Worm (Caenorhabditis elegans): Measurements from ENCODE around the gene R07C12.1.
"Not testable (repeated sequence)": the region's sequence is repeated elsewhere in the genome, so short reads cannot be mapped to it uniquely, and the experiment has no call there.

Gene R07C12.1

DNA sequence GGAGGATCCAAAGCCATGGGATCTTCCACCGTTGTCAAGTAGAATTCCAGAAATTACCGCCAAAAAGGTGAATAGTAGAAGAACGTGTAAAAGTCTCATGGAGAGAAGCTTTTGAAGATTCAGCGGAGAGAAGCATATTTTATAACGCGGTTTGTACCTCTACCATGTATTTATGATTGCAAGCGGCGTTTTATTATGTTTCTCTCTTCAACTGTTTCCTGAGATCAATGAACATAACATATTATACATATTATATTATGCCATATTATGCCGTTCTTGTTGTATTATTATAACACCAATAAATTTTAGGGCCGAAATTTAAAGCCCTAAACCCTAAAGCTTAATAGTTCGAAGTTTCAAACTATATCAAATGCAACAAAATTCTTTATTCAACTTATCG, 12.0 kb upstream of the R07C12.1 start, which contains the start of gene F49F1.18:
F49F1.18 (minus strand) TSS at position 101 of the 400 bp plus-strand sequence.
- no peak for TF ChIP-seq W03F9.2 (tag; optimal IDR thresholded peaks at IDR 0.05)
- no peak for TF ChIP-seq him-1 (tag; optimal IDR thresholded peaks at IDR 0.05)
- no peak for TF ChIP-seq dao-5 (tag; optimal IDR thresholded peaks at IDR 0.05)

DNA sequence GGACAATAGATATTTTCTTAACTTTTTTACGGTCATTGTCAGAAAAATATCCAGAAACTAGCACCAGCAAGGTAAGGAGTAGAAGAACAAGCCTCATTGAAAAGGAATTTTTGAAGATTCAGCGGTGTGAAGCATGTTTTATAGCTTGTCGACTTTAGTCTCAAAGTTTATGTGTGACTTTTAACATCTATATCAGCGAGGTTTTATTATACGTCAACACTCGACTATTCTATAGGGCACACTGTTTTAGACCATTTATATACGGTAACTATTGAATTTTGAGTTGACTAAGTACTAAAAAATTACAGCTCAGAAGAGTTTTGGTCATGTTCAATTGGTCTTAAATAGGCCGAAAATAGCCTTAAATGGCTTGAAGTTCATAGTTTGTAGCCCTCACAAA, 10.9 kb upstream of the R07C12.1 start, which contains the start of gene F49F1.11:
F49F1.11 (minus strand) TSS at position 101 of the 400 bp plus-strand sequence.
- TF ChIP-seq him-1 (tag; optimal IDR thresholded peaks at IDR 0.05), result no peak
- TF ChIP-seq dao-5 (tag; optimal IDR thresholded peaks at IDR 0.05), result no peak
- no peak for TF ChIP-seq W03F9.2 (tag; optimal IDR thresholded peaks at IDR 0.05)

DNA sequence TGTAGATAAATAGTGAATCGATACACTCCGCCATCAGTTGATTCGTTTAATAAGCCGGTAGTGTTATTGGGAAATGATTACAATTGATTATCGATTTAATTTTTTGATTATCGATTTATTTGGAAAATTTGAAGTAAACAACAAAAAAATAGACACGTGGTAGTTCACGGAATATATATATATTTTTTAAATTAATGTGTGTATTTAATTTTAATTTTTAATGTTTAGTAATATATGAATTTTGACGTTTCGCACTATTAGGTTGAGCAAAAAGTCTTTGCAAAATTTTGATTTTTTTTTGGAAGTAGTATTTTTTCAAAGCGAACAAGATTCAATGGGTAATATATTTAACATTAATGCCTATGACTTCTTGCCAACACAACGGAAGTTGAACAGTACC, 9.3 kb upstream of the R07C12.1 start, which contains the start of gene F49F1.12:
F49F1.12 (minus strand) TSS at position 101 of the 400 bp plus-strand sequence.
- not testable (repeated sequence) for TF ChIP-seq W03F9.2, him-1, dao-5 (tag; optimal IDR thresholded peaks at IDR 0.05)

- no peak for TF ChIP-seq W03F9.2 (tag; optimal IDR thresholded peaks at IDR 0.05)
- no peak for TF ChIP-seq him-1 (tag; optimal IDR thresholded peaks at IDR 0.05)
Measured at ce11 chrIV:4144784-4145183, 7.5 kb upstream of the R07C12.1 start, which contains the start of gene R07C12.3. Gene R07C12.3, plus strand, starts transcription at chrIV:4145084.

ce11 chrIV:4147891-4148290, 4.4 kb upstream of the R07C12.1 start:
- no peak for TF ChIP-seq W03F9.2 (tag; optimal IDR thresholded peaks at IDR 0.05)
- TF ChIP-seq him-1 (tag; optimal IDR thresholded peaks at IDR 0.05), result no peak
- TF ChIP-seq dao-5 (tag; optimal IDR thresholded peaks at IDR 0.05), result no peak

ce11 chrIV:4150138-4150537, 2.1 kb upstream of the R07C12.1 start:
- no peak for TF ChIP-seq him-1 (tag; optimal IDR thresholded peaks at IDR 0.05)

ce11 chrIV:4154641-4155040, 2.4 kb downstream of the R07C12.1 start, which contains the start of gene K08D10.14:
Gene K08D10.14, plus strand, starts transcription at chrIV:4154941.
- TF ChIP-seq W03F9.2 (tag; optimal IDR thresholded peaks at IDR 0.05), result no peak
- no peak for TF ChIP-seq him-1 (tag; optimal IDR thresholded peaks at IDR 0.05)
- TF ChIP-seq dao-5 (tag; optimal IDR thresholded peaks at IDR 0.05), result no peak

DNA sequence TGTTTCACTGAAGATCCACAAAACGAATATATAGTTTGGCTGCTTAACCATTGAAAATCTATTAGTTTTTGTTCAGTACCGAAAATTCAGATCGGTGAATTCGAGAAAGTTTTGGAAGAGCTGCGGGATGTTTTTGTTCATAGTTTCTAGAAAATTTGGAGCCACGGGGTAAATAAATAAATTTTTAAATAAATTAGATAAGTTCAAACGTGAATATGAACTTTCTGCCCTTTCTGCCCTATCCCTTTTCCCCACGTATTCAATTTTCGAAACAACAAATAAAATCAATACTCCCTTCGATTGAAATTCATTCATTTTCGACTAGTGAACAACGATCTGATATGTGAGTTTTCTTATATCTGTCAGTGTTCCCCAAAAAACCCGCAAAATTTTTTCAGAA, 9.9 kb downstream of the R07C12.1 start, which contains the start of gene scrm-5:
scrm-5 (plus strand) TSS at position 301 of the 400 bp plus-strand sequence.
- TF ChIP-seq dao-5 (tag; optimal IDR thresholded peaks at IDR 0.05), result no peak
- no peak for TF ChIP-seq him-1 (tag; optimal IDR thresholded peaks at IDR 0.05)
- TF ChIP-seq W03F9.2 (tag; optimal IDR thresholded peaks at IDR 0.05), result no peak

ce11 chrIV:4164392-4164791, 12.1 kb downstream of the R07C12.1 start, which contains the start of gene scrm-8:
Gene scrm-8, plus strand, starts transcription at chrIV:4164692.
- TF ChIP-seq W03F9.2 (tag; optimal IDR thresholded peaks at IDR 0.05) (no peak), him-1 (tag; optimal IDR thresholded peaks at IDR 0.05) (no peak), dao-5 (tag; optimal IDR thresholded peaks at IDR 0.05) (no peak)

ce11 chrIV:4167296-4167695, 15.0 kb downstream of the R07C12.1 start:
- TF ChIP-seq him-1 (tag; optimal IDR thresholded peaks at IDR 0.05), result no peak
- TF ChIP-seq W03F9.2 (tag; optimal IDR thresholded peaks at IDR 0.05), result no peak
- TF ChIP-seq dao-5 (tag; optimal IDR thresholded peaks at IDR 0.05), result no peak

- TF ChIP-seq W03F9.2 (tag; optimal IDR thresholded peaks at IDR 0.05) (peak; percentile 64), him-1 (tag; optimal IDR thresholded peaks at IDR 0.05) (no peak), dao-5 (tag; optimal IDR thresholded peaks at IDR 0.05) (no peak)
Measured at ce11 chrIV:4171531-4172163, 19.4 kb downstream of the R07C12.1 start, which contains the start of the genes K08D10.13 and rnp-2. Gene K08D10.13, minus strand, starts transcription at chrIV:4171581. Gene rnp-2, plus strand, starts transcription at chrIV:4172076.

DNA sequence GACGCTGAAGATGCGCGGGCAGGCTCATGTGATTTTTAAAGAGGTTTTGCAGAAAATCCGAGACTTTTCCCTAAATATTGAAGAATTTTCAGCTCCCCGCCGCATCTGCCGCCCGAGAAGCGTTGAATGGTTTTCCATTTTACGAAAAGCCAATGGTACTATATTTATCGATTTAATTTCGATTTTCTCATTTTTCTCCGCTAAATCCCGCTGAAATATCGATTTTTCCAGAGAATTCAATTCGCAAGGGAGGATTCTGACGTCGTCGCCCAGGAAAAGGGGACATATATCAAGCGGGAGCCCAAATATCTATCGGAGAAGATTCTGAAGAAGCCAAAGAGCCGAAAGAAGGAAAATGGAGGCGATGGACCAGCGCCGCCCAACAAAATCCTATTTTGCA, 20.0 kb downstream of the R07C12.1 start:
- TF ChIP-seq him-1 (tag; optimal IDR thresholded peaks at IDR 0.05) (no peak), dao-5 (tag; optimal IDR thresholded peaks at IDR 0.05) (no peak), W03F9.2 (tag; optimal IDR thresholded peaks at IDR 0.05) (no peak)

- TF ChIP-seq W03F9.2 (tag; optimal IDR thresholded peaks at IDR 0.05) (no peak), him-1 (tag; optimal IDR thresholded peaks at IDR 0.05) (no peak), dao-5 (tag; optimal IDR thresholded peaks at IDR 0.05) (no peak)
Measured at ce11 chrIV:4173789-4174188, 21.5 kb downstream of the R07C12.1 start, which contains the start of gene rnp-3. Gene rnp-3, plus strand, starts transcription at chrIV:4174089.

DNA sequence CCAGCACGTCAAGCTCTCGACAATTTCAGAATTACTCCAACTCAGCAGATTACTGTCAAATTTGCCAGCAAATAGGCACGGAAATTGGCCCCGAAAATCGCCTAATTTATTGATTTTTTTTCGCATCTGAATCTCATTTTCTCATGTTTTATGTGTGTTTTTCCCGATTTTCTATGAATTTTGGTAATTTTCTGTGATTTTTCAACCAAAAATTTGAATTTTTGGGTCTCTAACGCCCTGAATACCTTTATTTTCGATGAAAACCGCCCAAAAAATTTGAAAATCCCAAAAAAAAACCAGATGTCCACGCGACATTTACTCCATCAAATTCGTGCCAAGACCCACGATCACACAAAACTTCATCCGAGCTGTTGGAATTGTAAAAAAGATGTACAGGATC, 23.8 kb downstream of the R07C12.1 start, which contains the start of gene dnj-15:
dnj-15 (plus strand) TSS at position 301 of the 400 bp plus-strand sequence.
- no peak for TF ChIP-seq him-1 (tag; optimal IDR thresholded peaks at IDR 0.05)
